Worm (Caenorhabditis elegans) whole organism, L1 larva: ENCODE results near the gene rbg-1.

Experiments used
- C34B4.2 ChIP-seq: sonication (generic microtip); optimal IDR thresholded peaks from 2 replicates; lab custom pipeline; 2017; ENCODE audit warnings: mild to moderate bottlenecking, missing genetic modification characterization, missing compliant biosample characterization
- Y116A8C.19 ChIP-seq: sonication (generic microtip); optimal IDR thresholded peaks from 2 replicates; lab custom pipeline; 2016; ENCODE audit warnings: missing compliant biosample characterization, missing genetic modification characterization, borderline replicate concordance
- aly-2 ChIP-seq: fragments of 150-350 bp; optimal IDR thresholded peaks from 2 replicates; lab custom pipeline; 2014; ENCODE audit warnings: missing biosample characterization, missing genetic modification characterization
- ama-1 ChIP-seq: fragments of 150-350 bp; optimal IDR thresholded peaks from 2 replicates; lab custom pipeline; 2014
- blmp-1 ChIP-seq: fragments of 150-350 bp; optimal IDR thresholded peaks from 2 replicates; lab custom pipeline; 2014; ENCODE audit warnings: missing biosample characterization, missing genetic modification characterization
- ceh-63 ChIP-seq: fragments of 200-800 bp; sonication (Bioruptor generic); optimal IDR thresholded peaks from 2 replicates; lab custom pipeline; 2018; ENCODE audit warnings: mild to moderate bottlenecking, missing genetic modification characterization, missing compliant biosample characterization
- ceh-82 ChIP-seq, 3 experiments: fragments of 150-350 bp in 1 of 3; sonication (generic microtip) in 2 of 3; optimal IDR thresholded peaks; 2 replicates each; lab custom pipeline; 2014 to 2017; ENCODE audit warnings: missing biosample characterization in 3 of 3, missing genetic modification characterization in 3 of 3
- dpl-1 ChIP-seq, 3 experiments: fragments of 150-350 bp in 2 of 3; sonication (generic microtip) in 1 of 3; optimal IDR thresholded peaks; 2 replicates each; lab custom pipeline; 2014 to 2017; ENCODE audit warnings: missing biosample characterization in 3 of 3, missing genetic modification characterization in 3 of 3, missing genetic modification reagents in 3 of 3
- efl-1 ChIP-seq, 4 experiments: fragments of 150-350 bp; optimal IDR thresholded peaks in 3 of 4; peaks in 1 of 4; 1 replicate in 1 of 4; 2 replicates in 3 of 4; lab custom pipeline; 2014; ENCODE audit warnings: missing biosample characterization in 2 of 4, missing genetic modification characterization in 2 of 4, missing genetic modification reagents in 2 of 4
- egl-13 ChIP-seq: sonication (generic microtip); optimal IDR thresholded peaks from 2 replicates; lab custom pipeline; 2016; ENCODE audit warnings: missing genotype, missing genetic modification reagents, missing genetic modification characterization, missing compliant biosample characterization
- egl-27 ChIP-seq, 2 experiments: fragments of 150-350 bp in 1 of 2; sonication (generic microtip); optimal IDR thresholded peaks; 3 replicates each; lab custom pipeline; 2017 to 2018; ENCODE audit warnings: missing biosample characterization in 2 of 2, missing genetic modification characterization in 2 of 2, missing genetic modification reagents in 2 of 2
- fkh-10 ChIP-seq: sonication (generic microtip); optimal IDR thresholded peaks from 2 replicates; lab custom pipeline; 2017; ENCODE audit warnings: missing biosample characterization, missing genetic modification reagents, missing genetic modification characterization
- fos-1 ChIP-seq: fragments of 150-350 bp; optimal IDR thresholded peaks from 2 replicates; lab custom pipeline; 2014; ENCODE audit warnings: missing biosample characterization, missing genetic modification characterization
- grh-1 ChIP-seq: fragments of 200-800 bp; sonication (Bioruptor generic); IDR thresholded peaks from 2 replicates; pipeline ENCODE4 v1.3.6; 2022; ENCODE audit warnings: missing genetic modification reagents, missing genetic modification characterization, missing compliant biosample characterization
- hpl-2 ChIP-seq: fragments of 150-350 bp; optimal IDR thresholded peaks from 2 replicates; lab custom pipeline; 2014; ENCODE audit warnings: missing biosample characterization, missing genetic modification reagents, missing genetic modification characterization
- lin-14 ChIP-seq: fragments of 200-800 bp; sonication (Bioruptor generic); optimal IDR thresholded peaks from 2 replicates; lab custom pipeline; 2018; ENCODE audit warnings: mild to moderate bottlenecking, missing genetic modification characterization, moderate library complexity, missing compliant biosample characterization
- lin-35 ChIP-seq, 2 experiments: fragments of 150-350 bp; optimal IDR thresholded peaks; 2 replicates each; lab custom pipeline; 2014; ENCODE audit warnings: missing biosample characterization in 2 of 2, missing genetic modification characterization in 2 of 2, missing genetic modification reagents in 2 of 2
- lsy-2 ChIP-seq, 2 experiments: fragments of 150-350 bp; optimal IDR thresholded peaks; 2 replicates each; lab custom pipeline; 2014; ENCODE audit warnings: missing biosample characterization in 2 of 2, missing genetic modification characterization in 2 of 2
- mdl-1 ChIP-seq, 2 experiments: fragments of 150-350 bp; optimal IDR thresholded peaks; 2 replicates each; lab custom pipeline; 2014 to 2017; ENCODE audit warnings: missing biosample characterization in 2 of 2, missing genetic modification characterization in 2 of 2, inconsistent platforms in 1 of 2
- mep-1 ChIP-seq: fragments of 150-350 bp; optimal IDR thresholded peaks from 2 replicates; lab custom pipeline; 2014; ENCODE audit warnings: missing biosample characterization, missing genetic modification characterization
- nhr-11 ChIP-seq: fragments of 150-350 bp; optimal IDR thresholded peaks from 2 replicates; lab custom pipeline; 2014; ENCODE audit warnings: missing biosample characterization, missing genetic modification characterization
- nhr-19 ChIP-seq: fragments of 200-800 bp; sonication (Bioruptor generic); conservative IDR thresholded peaks from 2 replicates; pipeline ENCODE4 v1.3.6; 2022; ENCODE audit warnings: missing genetic modification characterization, missing compliant biosample characterization
- nhr-20 ChIP-seq: sonication (generic microtip); optimal IDR thresholded peaks from 2 replicates; lab custom pipeline; 2016; ENCODE audit warnings: mild to moderate bottlenecking, missing genetic modification characterization, missing compliant biosample characterization
- nhr-237 ChIP-seq: fragments of 150-350 bp; optimal IDR thresholded peaks from 2 replicates; lab custom pipeline; 2014; ENCODE audit warnings: missing biosample characterization, missing genetic modification characterization
- nhr-47 ChIP-seq: sonication (generic microtip); optimal IDR thresholded peaks from 2 replicates; lab custom pipeline; 2016; ENCODE audit warnings: mild to moderate bottlenecking, missing genetic modification characterization, moderate library complexity, missing compliant biosample characterization
- nhr-71 ChIP-seq: sonication (generic microtip); optimal IDR thresholded peaks from 2 replicates; lab custom pipeline; 2016; ENCODE audit warnings: mild to moderate bottlenecking, missing genetic modification characterization, moderate library complexity, missing compliant biosample characterization
- nhr-76 ChIP-seq: sonication (generic microtip); optimal IDR thresholded peaks from 2 replicates; lab custom pipeline; 2017; ENCODE audit warnings: missing biosample characterization, missing genetic modification characterization
- nhr-85 ChIP-seq: sonication (generic microtip); peaks from one replicate; lab custom pipeline; 2016; ENCODE audit warnings: missing genetic modification characterization, inconsistent platforms, missing compliant biosample characterization
- pag-3 ChIP-seq: sonication (generic microtip); optimal IDR thresholded peaks from 2 replicates; lab custom pipeline; 2017; ENCODE audit warnings: missing genetic modification characterization, mild to moderate bottlenecking, missing compliant biosample characterization, antibody characterized with exemption, borderline replicate concordance; ENCODE audit not compliant: insufficient read depth
- pax-3 ChIP-seq: fragments of 200-800 bp; sonication (Bioruptor generic); optimal IDR thresholded peaks from 2 replicates; lab custom pipeline; 2018; ENCODE audit warnings: mild to moderate bottlenecking, missing genetic modification characterization, moderate library complexity, missing compliant biosample characterization
- rnt-1 ChIP-seq: sonication (generic microtip); optimal IDR thresholded peaks from 2 replicates; lab custom pipeline; 2016; ENCODE audit warnings: mild to moderate bottlenecking, missing genetic modification characterization, moderate library complexity, missing compliant biosample characterization
- skn-1 ChIP-seq: fragments of 150-350 bp; optimal IDR thresholded peaks from 2 replicates; lab custom pipeline; 2014; ENCODE audit warnings: missing biosample characterization, missing genetic modification characterization
- snu-23 ChIP-seq: sonication (generic microtip); optimal IDR thresholded peaks from 2 replicates; lab custom pipeline; 2016; ENCODE audit warnings: missing genetic modification characterization, missing compliant biosample characterization
- sox-4 ChIP-seq: sonication (generic microtip); optimal IDR thresholded peaks from 2 replicates; lab custom pipeline; 2016; ENCODE audit warnings: missing genetic modification characterization, missing compliant biosample characterization
- tbx-2 ChIP-seq: sonication (generic microtip); optimal IDR thresholded peaks from 2 replicates; lab custom pipeline; 2016; ENCODE audit warnings: missing genetic modification characterization, missing compliant biosample characterization
- tlp-1 ChIP-seq: fragments of 150-350 bp; optimal IDR thresholded peaks from 2 replicates; lab custom pipeline; 2014; ENCODE audit warnings: missing biosample characterization, missing genetic modification characterization
- unc-30 ChIP-seq: sonication (generic microtip); optimal IDR thresholded peaks from 2 replicates; lab custom pipeline; 2017; ENCODE audit warnings: missing biosample characterization, missing genetic modification characterization
- unc-86 ChIP-seq: sonication (generic microtip); optimal IDR thresholded peaks from 2 replicates; lab custom pipeline; 2016; ENCODE audit warnings: missing genetic modification characterization, missing compliant biosample characterization
- unc-98 ChIP-seq: fragments of 200-800 bp; sonication (Bioruptor generic); IDR thresholded peaks from 2 replicates; pipeline ENCODE4 v1.3.6; 2022; ENCODE audit warnings: missing genetic modification characterization, missing compliant biosample characterization
- vab-15 ChIP-seq: sonication (generic microtip); optimal IDR thresholded peaks from 2 replicates; lab custom pipeline; 2017; ENCODE audit warnings: missing genotype, mild to moderate bottlenecking, missing genetic modification characterization, missing compliant biosample characterization

rbg-1 gene

DNA sequence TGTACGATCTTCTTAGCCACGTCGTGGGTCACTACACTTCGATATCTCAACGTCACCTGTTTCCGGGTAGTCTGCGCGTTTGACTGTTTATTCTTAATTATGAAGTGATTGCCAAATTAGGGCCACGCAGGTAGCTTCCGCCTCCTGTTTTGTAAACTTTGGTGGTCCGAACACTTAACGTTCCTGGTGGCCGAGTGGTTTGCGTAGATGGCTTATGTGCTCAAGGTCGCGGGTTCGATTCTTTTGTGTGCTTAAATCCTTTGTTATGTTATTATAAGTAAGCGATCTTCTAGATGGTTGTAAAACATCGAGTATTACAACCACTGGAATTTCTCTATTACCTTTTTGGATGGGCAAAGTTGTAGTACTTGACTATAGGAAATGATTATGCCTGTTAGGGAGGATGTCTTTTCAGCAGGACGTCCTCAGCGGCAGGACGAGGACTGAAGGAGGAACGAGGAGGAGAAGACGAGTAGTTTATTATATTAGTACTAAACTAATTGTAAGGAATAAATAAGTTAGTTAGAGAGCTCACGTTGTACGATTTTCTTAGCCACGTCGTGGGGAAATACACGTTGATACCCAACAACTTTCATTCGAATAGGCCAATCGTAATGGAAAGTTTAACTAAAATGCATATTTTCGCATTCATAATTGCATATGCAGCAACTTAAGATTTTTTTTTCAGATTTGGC is 6.3 kb upstream of the rbg-1 start:
- TF ChIP-seq blmp-1 (tag; lab: Kevin White, UChicago) (no peak), egl-27 (tag; optimal IDR thresholded peaks at IDR 0.05; lab: Kevin White, UChicago) (no peak), nhr-85 (peak; percentile 7), unc-98 (GFP tag; lab: Robert Waterston, UW) (no peak)
- TF ChIP-seq, all 84 proteins: peak for 1

DNA sequence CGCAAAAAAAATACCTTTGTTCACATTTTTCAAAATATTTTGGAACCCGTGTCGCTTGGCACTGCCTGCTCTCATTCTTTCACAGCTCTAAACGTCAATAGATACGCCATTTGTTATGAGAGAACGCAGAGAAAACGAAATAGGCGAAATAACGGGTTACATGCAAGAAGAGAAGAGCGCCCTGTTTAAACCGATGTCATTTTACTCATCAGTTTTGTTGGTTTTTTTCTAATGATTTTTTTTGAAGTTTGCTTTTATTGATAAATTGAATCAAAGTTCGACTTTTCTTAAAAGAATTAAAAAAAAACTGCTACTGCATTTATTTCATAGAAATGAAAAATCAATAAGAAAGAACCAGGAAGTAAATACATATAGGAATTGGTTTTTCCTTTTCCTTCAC is 4.6 kb upstream of the rbg-1 start:
- TF ChIP-seq nhr-19 (no peak), nhr-47 (tag; lab: Kevin White, UChicago) (peak; percentile 36), ama-1 (lab: Kevin White, UChicago) (peak; percentile 68), unc-98 (GFP tag; lab: Robert Waterston, UW) (no peak), hpl-2 (GFP tag; lab: Kevin White, UChicago) (no peak), mdl-1 (tag; optimal IDR thresholded peaks at IDR 0.05; lab: Kevin White, UChicago) (no peak), tbx-2 (tag; lab: Kevin White, UChicago) (peak; percentile 19), unc-30 (tag; lab: Kevin White, UChicago) (no peak), fos-1 (tag; lab: Kevin White, UChicago) (peak; percentile 26), egl-13 (tag; lab: Kevin White, UChicago) (no peak), pax-3 (no peak), pag-3 (tag; lab: Kevin White, UChicago) (no peak), dpl-1 (GFP tag; optimal IDR thresholded peaks at IDR 0.05; lab: Kevin White, UChicago) (no peak), lin-35 (GFP tag; optimal IDR thresholded peaks at IDR 0.05; lab: Kevin White, UChicago) (peak in 1 of 2 experiments; percentile 2), nhr-11 (tag; lab: Kevin White, UChicago) (no peak), grh-1 (GFP tag; lab: Robert Waterston, UW) (no peak), nhr-76 (tag; lab: Kevin White, UChicago) (no peak), nhr-20 (tag; lab: Kevin White, UChicago) (peak; percentile 26), snu-23 (GFP tag; lab: Kevin White, UChicago) (peak; percentile 43), mep-1 (tag; lab: Kevin White, UChicago) (no peak), nhr-85 (peak; percentile 26), ceh-63 (no peak), nhr-237 (tag; lab: Kevin White, UChicago) (no peak), rnt-1 (tag; lab: Kevin White, UChicago) (peak; percentile 21), skn-1 (tag; lab: Kevin White, UChicago) (no peak), tlp-1 (tag; lab: Kevin White, UChicago) (no peak), fkh-10 (GFP tag; lab: Kevin White, UChicago) (no peak), aly-2 (tag; lab: Kevin White, UChicago) (no peak), egl-27 (tag; optimal IDR thresholded peaks at IDR 0.05; lab: Kevin White, UChicago) (no peak), ceh-82 (tag; optimal IDR thresholded peaks at IDR 0.05; lab: Kevin White, UChicago) (peak in 2 of 3 experiments; percentile 16 to 30), unc-86 (tag; lab: Kevin White, UChicago) (no peak), Y116A8C.19 (no peak), nhr-71 (tag; lab: Kevin White, UChicago) (peak; percentile 38), lin-14 (peak; percentile 53), lsy-2 (tag; optimal IDR thresholded peaks at IDR 0.05; lab: Kevin White, UChicago) (peak in 1 of 2 experiments; percentile 10), sox-4 (tag; lab: Kevin White, UChicago) (no peak), vab-15 (no peak), efl-1 (optimal IDR thresholded peaks at IDR 0.05; lab: Kevin White, UChicago) (no peak), efl-1 (GFP tag; optimal IDR thresholded peaks at IDR 0.05 in 1 of 2; lab: Kevin White, UChicago) (no peak), blmp-1 (tag; lab: Kevin White, UChicago) (peak; percentile 11), C34B4.2 (no peak)
